Worm (Caenorhabditis elegans): ENCODE data around the gene F35C11.4.

ce11 chrII:8222309-8223065, 26.3 kb upstream of the F35C11.4 start, which contains the start of gene dab-1:
- TF ChIP-seq him-1 (tag; optimal IDR thresholded peaks at IDR 0.05) (no peak), snpc-3.4 (tag; optimal IDR thresholded peaks at IDR 0.05) (no peak), ceh-58 (GFP tag; IDR thresholded peaks at IDR 0.05) (no peak), mcd-1 (GFP tag; IDR thresholded peaks at IDR 0.05) (no peak), bed-2 (GFP tag; IDR thresholded peaks at IDR 0.05) (no peak), lin-54 (GFP tag; optimal IDR thresholded peaks at IDR 0.05) (peak; percentile 43), T26A5.8 (tag; optimal IDR thresholded peaks at IDR 0.05) (no peak)

Measured in whole organism, young adult.